Worm (Caenorhabditis elegans) whole organism, L1 larva: ENCODE results near the gene sma-3.

Source experiments
- C16A3.4 ChIP-seq: fragments of 150-350 bp; optimal IDR thresholded peaks from 2 replicates; lab custom pipeline; 2014; ENCODE audit warnings: missing biosample characterization, missing genetic modification characterization
- F16B12.6 ChIP-seq: fragments of 150-350 bp; optimal IDR thresholded peaks from 2 replicates; lab custom pipeline; 2014; ENCODE audit warnings: missing biosample characterization, missing genetic modification characterization
- Y116A8C.19 ChIP-seq: sonication (generic microtip); optimal IDR thresholded peaks from 2 replicates; lab custom pipeline; 2016; ENCODE audit warnings: missing compliant biosample characterization, missing genetic modification characterization, borderline replicate concordance
- alr-1 ChIP-seq: fragments of 200-800 bp; sonication (Bioruptor generic); optimal IDR thresholded peaks from 2 replicates; lab custom pipeline; 2018; ENCODE audit warnings: borderline replicate concordance, mild to moderate bottlenecking, missing genetic modification characterization, missing compliant biosample characterization
- aly-2 ChIP-seq: fragments of 150-350 bp; optimal IDR thresholded peaks from 2 replicates; lab custom pipeline; 2014; ENCODE audit warnings: missing biosample characterization, missing genetic modification characterization
- ama-1 ChIP-seq: fragments of 150-350 bp; optimal IDR thresholded peaks from 2 replicates; lab custom pipeline; 2014
- blmp-1 ChIP-seq: fragments of 150-350 bp; optimal IDR thresholded peaks from 2 replicates; lab custom pipeline; 2014; ENCODE audit warnings: missing biosample characterization, missing genetic modification characterization
- ceh-63 ChIP-seq: fragments of 200-800 bp; sonication (Bioruptor generic); optimal IDR thresholded peaks from 2 replicates; lab custom pipeline; 2018; ENCODE audit warnings: mild to moderate bottlenecking, missing genetic modification characterization, missing compliant biosample characterization
- ceh-8 ChIP-seq: fragments of 200-800 bp; sonication (Bioruptor generic); optimal IDR thresholded peaks from 2 replicates; lab custom pipeline; 2018; ENCODE audit warnings: mild to moderate bottlenecking, missing genetic modification characterization, moderate library complexity, missing compliant biosample characterization
- ceh-88 ChIP-seq: fragments of 200-800 bp; sonication (Bioruptor generic); IDR thresholded peaks from 2 replicates; pipeline ENCODE4 v1.3.6; 2022; ENCODE audit warnings: missing genetic modification characterization, missing compliant biosample characterization
- dpl-1 ChIP-seq, 3 experiments: fragments of 150-350 bp in 2 of 3; sonication (generic microtip) in 1 of 3; optimal IDR thresholded peaks; 2 replicates each; lab custom pipeline; 2014 to 2017; ENCODE audit warnings: missing biosample characterization in 3 of 3, missing genetic modification characterization in 3 of 3, missing genetic modification reagents in 3 of 3
- dsc-1 ChIP-seq: sonication (generic microtip); optimal IDR thresholded peaks from 2 replicates; lab custom pipeline; 2016; ENCODE audit warnings: mild to moderate bottlenecking, missing genetic modification characterization, missing compliant biosample characterization
- elt-2 ChIP-seq: sonication (generic microtip); optimal IDR thresholded peaks from 2 replicates; lab custom pipeline; 2016; ENCODE audit warnings: missing genetic modification characterization, mild to moderate bottlenecking, inconsistent platforms, missing compliant biosample characterization, missing genetic modification reagents
- elt-3 ChIP-seq, 6 experiments: fragments of 150-350 bp in 1 of 6; sonication (generic microtip); optimal IDR thresholded peaks; 2 replicates each; lab custom pipeline; 2017 to 2018; ENCODE audit warnings: missing biosample characterization in 6 of 6, missing genetic modification characterization in 6 of 6, inconsistent platforms in 1 of 6
- ets-5 ChIP-seq: fragments of 200-800 bp; sonication (Bioruptor generic); IDR thresholded peaks from 2 replicates; pipeline ENCODE4 v1.3.6; 2022; ENCODE audit warnings: missing genetic modification characterization, missing compliant biosample characterization
- fkh-4 ChIP-seq: sonication (generic microtip); optimal IDR thresholded peaks from 2 replicates; lab custom pipeline; 2016; ENCODE audit warnings: missing compliant biosample characterization, missing genetic modification characterization, borderline replicate concordance
- fos-1 ChIP-seq: fragments of 150-350 bp; optimal IDR thresholded peaks from 2 replicates; lab custom pipeline; 2014; ENCODE audit warnings: missing biosample characterization, missing genetic modification characterization
- grh-1 ChIP-seq: fragments of 200-800 bp; sonication (Bioruptor generic); IDR thresholded peaks from 2 replicates; pipeline ENCODE4 v1.3.6; 2022; ENCODE audit warnings: missing genetic modification reagents, missing genetic modification characterization, missing compliant biosample characterization
- hlh-4 ChIP-seq: sonication (generic microtip); optimal IDR thresholded peaks from 2 replicates; lab custom pipeline; 2016; ENCODE audit warnings: mild to moderate bottlenecking, missing genetic modification characterization, missing compliant biosample characterization
- hpl-2 ChIP-seq: fragments of 150-350 bp; optimal IDR thresholded peaks from 2 replicates; lab custom pipeline; 2014; ENCODE audit warnings: missing biosample characterization, missing genetic modification reagents, missing genetic modification characterization
- irx-1 ChIP-seq: sonication (generic microtip); optimal IDR thresholded peaks from 2 replicates; lab custom pipeline; 2016; ENCODE audit warnings: missing genetic modification characterization, missing compliant biosample characterization
- lin-14 ChIP-seq: fragments of 200-800 bp; sonication (Bioruptor generic); optimal IDR thresholded peaks from 2 replicates; lab custom pipeline; 2018; ENCODE audit warnings: mild to moderate bottlenecking, missing genetic modification characterization, moderate library complexity, missing compliant biosample characterization
- lsy-2 ChIP-seq, 2 experiments: fragments of 150-350 bp; optimal IDR thresholded peaks; 2 replicates each; lab custom pipeline; 2014; ENCODE audit warnings: missing biosample characterization in 2 of 2, missing genetic modification characterization in 2 of 2
- mdl-1 ChIP-seq, 2 experiments: fragments of 150-350 bp; optimal IDR thresholded peaks; 2 replicates each; lab custom pipeline; 2014 to 2017; ENCODE audit warnings: missing biosample characterization in 2 of 2, missing genetic modification characterization in 2 of 2, inconsistent platforms in 1 of 2
- mep-1 ChIP-seq: fragments of 150-350 bp; optimal IDR thresholded peaks from 2 replicates; lab custom pipeline; 2014; ENCODE audit warnings: missing biosample characterization, missing genetic modification characterization
- nhr-12 ChIP-seq: sonication (generic microtip); optimal IDR thresholded peaks from 2 replicates; lab custom pipeline; 2017; ENCODE audit warnings: missing biosample characterization, missing genetic modification characterization
- nhr-20 ChIP-seq: sonication (generic microtip); optimal IDR thresholded peaks from 2 replicates; lab custom pipeline; 2016; ENCODE audit warnings: mild to moderate bottlenecking, missing genetic modification characterization, missing compliant biosample characterization
- nhr-237 ChIP-seq: fragments of 150-350 bp; optimal IDR thresholded peaks from 2 replicates; lab custom pipeline; 2014; ENCODE audit warnings: missing biosample characterization, missing genetic modification characterization
- nhr-47 ChIP-seq: sonication (generic microtip); optimal IDR thresholded peaks from 2 replicates; lab custom pipeline; 2016; ENCODE audit warnings: mild to moderate bottlenecking, missing genetic modification characterization, moderate library complexity, missing compliant biosample characterization
- nhr-71 ChIP-seq: sonication (generic microtip); optimal IDR thresholded peaks from 2 replicates; lab custom pipeline; 2016; ENCODE audit warnings: mild to moderate bottlenecking, missing genetic modification characterization, moderate library complexity, missing compliant biosample characterization
- nhr-77 ChIP-seq: fragments of 150-350 bp; optimal IDR thresholded peaks from 2 replicates; lab custom pipeline; 2014; ENCODE audit warnings: missing biosample characterization, missing genetic modification characterization
- nhr-90 ChIP-seq: sonication (generic microtip); optimal IDR thresholded peaks from 2 replicates; lab custom pipeline; 2016; ENCODE audit warnings: mild to moderate bottlenecking, missing genetic modification characterization, missing compliant biosample characterization; ENCODE audit not compliant: poor library complexity
- pax-3 ChIP-seq: fragments of 200-800 bp; sonication (Bioruptor generic); optimal IDR thresholded peaks from 2 replicates; lab custom pipeline; 2018; ENCODE audit warnings: mild to moderate bottlenecking, missing genetic modification characterization, moderate library complexity, missing compliant biosample characterization
- skn-1 ChIP-seq: fragments of 150-350 bp; optimal IDR thresholded peaks from 2 replicates; lab custom pipeline; 2014; ENCODE audit warnings: missing biosample characterization, missing genetic modification characterization
- sptf-1 ChIP-seq: fragments of 150-350 bp; optimal IDR thresholded peaks from 2 replicates; lab custom pipeline; 2014; ENCODE audit warnings: missing biosample characterization, missing genetic modification characterization
- tbx-2 ChIP-seq: sonication (generic microtip); optimal IDR thresholded peaks from 2 replicates; lab custom pipeline; 2016; ENCODE audit warnings: missing genetic modification characterization, missing compliant biosample characterization
- tlp-1 ChIP-seq: fragments of 150-350 bp; optimal IDR thresholded peaks from 2 replicates; lab custom pipeline; 2014; ENCODE audit warnings: missing biosample characterization, missing genetic modification characterization
- unc-130 ChIP-seq: fragments of 150-350 bp; optimal IDR thresholded peaks from 2 replicates; lab custom pipeline; 2017; ENCODE audit warnings: missing biosample characterization, missing genetic modification characterization, inconsistent platforms
- unc-30 ChIP-seq: sonication (generic microtip); optimal IDR thresholded peaks from 2 replicates; lab custom pipeline; 2017; ENCODE audit warnings: missing biosample characterization, missing genetic modification characterization
- unc-98 ChIP-seq: fragments of 200-800 bp; sonication (Bioruptor generic); IDR thresholded peaks from 2 replicates; pipeline ENCODE4 v1.3.6; 2022; ENCODE audit warnings: missing genetic modification characterization, missing compliant biosample characterization
- vab-15 ChIP-seq: sonication (generic microtip); optimal IDR thresholded peaks from 2 replicates; lab custom pipeline; 2017; ENCODE audit warnings: missing genotype, mild to moderate bottlenecking, missing genetic modification characterization, missing compliant biosample characterization
- xbp-1 ChIP-seq: sonication (generic microtip); optimal IDR thresholded peaks from 2 replicates; lab custom pipeline; 2016; ENCODE audit warnings: missing genetic modification characterization, missing compliant biosample characterization
- zag-1 ChIP-seq: fragments of 150-350 bp; optimal IDR thresholded peaks from 2 replicates; lab custom pipeline; 2014; ENCODE audit warnings: missing biosample characterization, missing genetic modification characterization
- ztf-4 ChIP-seq: fragments of 150-350 bp; optimal IDR thresholded peaks from 2 replicates; lab custom pipeline; 2014; ENCODE audit warnings: missing biosample characterization, missing genetic modification characterization

The sma-3 gene

ce11 chrIII:6869268-6869667 is 5.5 kb upstream of the sma-3 start, which contains the start of the genes cra-1 and kbp-1 (continued):
- TF ChIP-seq nhr-77 (tag; lab: Kevin White, UChicago) (peak; percentile 8), nhr-237 (tag; lab: Kevin White, UChicago) (no peak), nhr-47 (tag; lab: Kevin White, UChicago) (no peak), nhr-20 (tag; lab: Kevin White, UChicago) (peak; percentile 21), tbx-2 (tag; lab: Kevin White, UChicago) (peak; percentile 21), dpl-1 (GFP tag; optimal IDR thresholded peaks at IDR 0.05; lab: Kevin White, UChicago) (peak; percentile 81 to 91 (median 87)), skn-1 (tag; lab: Kevin White, UChicago) (peak; percentile 45), blmp-1 (tag; lab: Kevin White, UChicago) (peak; percentile 50), mep-1 (tag; lab: Kevin White, UChicago) (peak; percentile 55), C16A3.4 (tag; lab: Kevin White, UChicago) (peak; percentile 53), elt-2 (tag; lab: Kevin White, UChicago) (no peak), hpl-2 (no peak), ceh-63 (GFP tag; lab: Kevin White, UChicago) (no peak), alr-1 (no peak), ets-5 (GFP tag; lab: Robert Waterston, UW) (no peak), zag-1 (tag; lab: Kevin White, UChicago) (no peak), irx-1 (tag; lab: Kevin White, UChicago) (no peak), ama-1 (lab: Kevin White, UChicago) (no peak), unc-30 (no peak), fkh-4 (tag; lab: Kevin White, UChicago) (no peak), ceh-8 (no peak), unc-130 (peak; percentile 26), elt-3 (tag; optimal IDR thresholded peaks at IDR 0.05; lab: Kevin White, UChicago) (peak in 1 of 6 experiments; percentile 33), lsy-2 (tag; optimal IDR thresholded peaks at IDR 0.05; lab: Kevin White, UChicago) (peak; percentile 20 to 77), lin-14 (GFP tag; lab: Kevin White, UChicago) (peak; percentile 36), xbp-1 (tag; lab: Kevin White, UChicago) (peak; percentile 7), nhr-12 (tag; lab: Kevin White, UChicago) (no peak), Y116A8C.19 (tag; lab: Kevin White, UChicago) (no peak), hlh-4 (tag; lab: Kevin White, UChicago) (no peak), ztf-4 (no peak), vab-15 (tag; lab: Kevin White, UChicago) (no peak), ceh-88 (GFP tag; lab: Robert Waterston, UW) (no peak), unc-98 (GFP tag; lab: Robert Waterston, UW) (no peak), dsc-1 (tag; lab: Kevin White, UChicago) (no peak), tlp-1 (tag; lab: Kevin White, UChicago) (no peak), F16B12.6 (tag; lab: Kevin White, UChicago) (peak; percentile 7), nhr-90 (tag; lab: Kevin White, UChicago) (no peak), nhr-71 (tag; lab: Kevin White, UChicago) (peak; percentile 56), fos-1 (no peak), mdl-1 (tag; optimal IDR thresholded peaks at IDR 0.05; lab: Kevin White, UChicago) (no peak), aly-2 (tag; lab: Kevin White, UChicago) (no peak), sptf-1 (tag; lab: Kevin White, UChicago) (no peak), grh-1 (GFP tag; lab: Robert Waterston, UW) (no peak)

- no peak for TF ChIP-seq pax-3 (tag; lab: Kevin White, UChicago)
Measured at ce11 chrIII:6859482-6859881, 4.3 kb downstream of the sma-3 start, which contains the start of gene clec-158. Gene clec-158, minus strand, starts transcription at chrIII:6859582.
